In genomic region chrII:8441519-8441918, ce11 we compare ENCODE assay signal across 5 worm cellular contexts.
A peak's percentile ranks its signal among the peaks of the same experiment; 100 is the strongest.
TF ChIP-seq lines count a peak whose summit lies in the region.

No protein-coding gene starts in this region.

TF ChIP-seq in whole organism, L1 larva, 84 proteins besides CTCF, POLR2A, EP300 and RAD21:
- TF ChIP-seq ceh-8 (GFP tag; optimal IDR thresholded peaks at IDR 0.05; lab: Kevin White, UChicago): no peak
- TF ChIP-seq F16B12.6 (tag; optimal IDR thresholded peaks at IDR 0.05; lab: Kevin White, UChicago): peak; percentile 0
- TF ChIP-seq efl-1 (optimal IDR thresholded peaks at IDR 0.05; lab: Kevin White, UChicago): no peak
- peak in 1 of 2 experiments; percentile 91 for TF ChIP-seq efl-1 (GFP tag; optimal IDR thresholded peaks at IDR 0.05 in 1 of 2; lab: Kevin White, UChicago)
- no peak for TF ChIP-seq jun-1 (tag; optimal IDR thresholded peaks at IDR 0.05; lab: Kevin White, UChicago)
- peak in 1 of 2 experiments; percentile 16 for TF ChIP-seq lsy-2 (tag; optimal IDR thresholded peaks at IDR 0.05; lab: Kevin White, UChicago)

TF ChIP-seq in whole organism, L2 larva, 48 proteins besides CTCF, POLR2A, EP300 and RAD21:
- TF ChIP-seq blmp-1 (tag; optimal IDR thresholded peaks at IDR 0.05; lab: Kevin White, UChicago; ENCODE audit: insufficient read depth) (no peak), ztf-4 (tag; optimal IDR thresholded peaks at IDR 0.05; lab: Kevin White, UChicago) (peak; percentile 1), sma-9 (GFP tag; optimal IDR thresholded peaks at IDR 0.05; lab: Kevin White, UChicago) (peak; percentile 25), sma-9 (tag; optimal IDR thresholded peaks at IDR 0.05; lab: Kevin White, UChicago) (no peak)
TF ChIP-seq in whole organism, L2 larva: peak in this region for 2.

TF ChIP-seq in whole organism, L3 larva, 47 proteins besides CTCF, POLR2A, EP300 and RAD21:
- no peak for TF ChIP-seq unc-39 (tag; optimal IDR thresholded peaks at IDR 0.05; lab: Kevin White, UChicago)
- TF ChIP-seq R02D3.7 (tag; optimal IDR thresholded peaks at IDR 0.05; lab: Kevin White, UChicago): no peak
- TF ChIP-seq tbx-2 (tag; optimal IDR thresholded peaks at IDR 0.05; lab: Kevin White, UChicago): peak; percentile 18
- TF ChIP-seq elt-1 (tag; optimal IDR thresholded peaks at IDR 0.05; lab: Kevin White, UChicago): no peak
- TF ChIP-seq nhr-77 (tag; optimal IDR thresholded peaks at IDR 0.05; lab: Kevin White, UChicago): no peak
- peak; percentile 6 for TF ChIP-seq nhr-23 (tag; optimal IDR thresholded peaks at IDR 0.05; lab: Kevin White, UChicago)
- TF ChIP-seq fkh-10 (GFP tag; optimal IDR thresholded peaks at IDR 0.05; lab: Kevin White, UChicago): no peak
- no peak for TF ChIP-seq fos-1 (tag; optimal IDR thresholded peaks at IDR 0.05; lab: Kevin White, UChicago)
- TF ChIP-seq ceh-16 (tag; optimal IDR thresholded peaks at IDR 0.05; lab: Kevin White, UChicago): no peak
- TF ChIP-seq zag-1 (tag; optimal IDR thresholded peaks at IDR 0.05; lab: Kevin White, UChicago): no peak
- peak; percentile 33 for TF ChIP-seq nhr-43 (tag; optimal IDR thresholded peaks at IDR 0.05; lab: Kevin White, UChicago; ENCODE audit: poor library complexity, severe bottlenecking)
TF ChIP-seq in whole organism, L3 larva: peak in this region for 3.

TF ChIP-seq in whole organism, L4 larva, 104 proteins besides CTCF, POLR2A, EP300 and RAD21 (continues in another document):
- TF ChIP-seq lin-1 (GFP tag; IDR thresholded peaks at IDR 0.05; lab: Robert Waterston, UW) (peak; percentile 75), saeg-2 (GFP tag; IDR thresholded peaks at IDR 0.05; lab: Robert Waterston, UW) (peak; percentile 31; the same call in 1 of the 2 replicates), lim-7 (GFP tag; IDR thresholded peaks at IDR 0.05; lab: Robert Waterston, UW) (peak; percentile 96), nhr-6 (tag; optimal IDR thresholded peaks at IDR 0.05; lab: Kevin White, UChicago) (no peak), madf-5 (GFP tag; IDR thresholded peaks at IDR 0.05; lab: Robert Waterston, UW) (peak; percentile 72 to 77; a peak in 3 of 4 replicates), daf-16 (GFP tag; optimal IDR thresholded peaks at IDR 0.05; lab: Kevin White, UChicago) (peak; percentile 37 to 88), daf-16 (tag; optimal IDR thresholded peaks at IDR 0.05; lab: Kevin White, UChicago) (no peak), ceh-44 (GFP tag; IDR thresholded peaks at IDR 0.05; lab: Robert Waterston, UW) (no peak), nhr-111 (GFP tag; optimal IDR thresholded peaks at IDR 0.05; lab: Kevin White, UChicago) (peak; percentile 75), ama-1 (optimal IDR thresholded peaks at IDR 0.05; lab: Kevin White, UChicago) (peak; percentile 42), unc-62 (GFP tag; optimal IDR thresholded peaks at IDR 0.05 in 1 of 2; lab: Kevin White, UChicago) (no peak), unc-62 (tag; optimal IDR thresholded peaks at IDR 0.05; lab: Kevin White, UChicago) (no peak), nhr-10 (tag; optimal IDR thresholded peaks at IDR 0.05; lab: Kevin White, UChicago) (no peak), lsy-2 (tag; optimal IDR thresholded peaks at IDR 0.05; lab: Kevin White, UChicago) (peak in 1 of 2 experiments; percentile 32), mes-2 (tag; optimal IDR thresholded peaks at IDR 0.05; lab: Kevin White, UChicago; ENCODE audit: poor library complexity, severe bottlenecking) (peak; percentile 79), dpl-1 (GFP tag; optimal IDR thresholded peaks at IDR 0.05; lab: Kevin White, UChicago) (no peak), daf-12 (tag; optimal IDR thresholded peaks at IDR 0.05; lab: Kevin White, UChicago) (no peak), lir-3 (tag; optimal IDR thresholded peaks at IDR 0.05; lab: Kevin White, UChicago) (peak; percentile 85), hif-1 (tag; optimal IDR thresholded peaks at IDR 0.05; lab: Kevin White, UChicago) (peak in 1 of 2 experiments; percentile 35), spr-1 (tag; optimal IDR thresholded peaks at IDR 0.05; lab: Kevin White, UChicago) (peak; percentile 84), nhr-41 (GFP tag; IDR thresholded peaks at IDR 0.05; lab: Robert Waterston, UW) (0 out of 2 replicates have a peak, but pooled peaks have one; percentile 66), nhr-25 (tag; optimal IDR thresholded peaks at IDR 0.05; lab: Kevin White, UChicago; ENCODE audit: borderline replicate concordance, insufficient read depth) (peak; percentile 9), lin-29 (GFP tag; IDR thresholded peaks at IDR 0.05; lab: Robert Waterston, UW) (peak; percentile 7; the same call in 1 of the 2 replicates), Y5F2A.4 (GFP tag; optimal IDR thresholded peaks at IDR 0.05; lab: Kevin White, UChicago) (peak; percentile 88), F49E8.2 (tag; optimal IDR thresholded peaks at IDR 0.05; lab: Kevin White, UChicago; ENCODE audit: borderline replicate concordance) (peak; percentile 59), fkh-10 (GFP tag; optimal IDR thresholded peaks at IDR 0.05; lab: Kevin White, UChicago) (no peak), ztf-7 (tag; optimal IDR thresholded peaks at IDR 0.05; lab: Kevin White, UChicago) (peak; percentile 1), madf-9 (GFP tag; conservative IDR thresholded peaks at IDR 0.05; lab: Robert Waterston, UW) (no peak), T26A8.4 (GFP tag; IDR thresholded peaks at IDR 0.05; lab: Robert Waterston, UW) (peak; percentile 81), egl-43 (GFP tag; IDR thresholded peaks at IDR 0.05; lab: Robert Waterston, UW) (peak; percentile 93), tag-97 (GFP tag; IDR thresholded peaks at IDR 0.05; lab: Robert Waterston, UW) (no peak), mdt-29 (GFP tag; IDR thresholded peaks at IDR 0.05; lab: Robert Waterston, UW) (peak; percentile 69; the same call in 1 of the 2 replicates), vab-7 (GFP tag; IDR thresholded peaks at IDR 0.05; lab: Robert Waterston, UW) (peak; percentile 73; the same call in 1 of the 2 replicates)

TF ChIP-seq in whole organism, young adult, 124 proteins besides CTCF, POLR2A, EP300 and RAD21 (continues in another document):
- TF ChIP-seq aptf-3 (GFP tag; IDR thresholded peaks at IDR 0.05; lab: Robert Waterston, UW): peak; percentile 74; the same call in 1 of the 2 replicates
- no peak for TF ChIP-seq bed-2 (GFP tag; IDR thresholded peaks at IDR 0.05; lab: Robert Waterston, UW)
- 0 out of 2 replicates have a peak, but pooled peaks have one; percentile 25 for TF ChIP-seq ztf-28 (GFP tag; IDR thresholded peaks at IDR 0.05; lab: Robert Waterston, UW)
- TF ChIP-seq nhr-179 (tag; optimal IDR thresholded peaks at IDR 0.05; lab: Kevin White, UChicago): peak; percentile 74
- TF ChIP-seq snpc-1.1 (tag; optimal IDR thresholded peaks at IDR 0.05; lab: Kevin White, UChicago; ENCODE audit: insufficient read depth): peak; percentile 52
- no peak; the same call in 1 of the 2 replicates for TF ChIP-seq madf-8 (GFP tag; conservative IDR thresholded peaks at IDR 0.05; lab: Robert Waterston, UW)
- peak; percentile 75 for TF ChIP-seq F57C9.4 (tag; optimal IDR thresholded peaks at IDR 0.05; lab: Kevin White, UChicago)
- peak; percentile 98 for TF ChIP-seq nhr-120 (GFP tag; IDR thresholded peaks at IDR 0.05; lab: Robert Waterston, UW)
- peak; percentile 69 for TF ChIP-seq B0035.1 (tag; optimal IDR thresholded peaks at IDR 0.05; lab: Kevin White, UChicago)
- TF ChIP-seq ztf-25 (GFP tag; IDR thresholded peaks at IDR 0.05; lab: Robert Waterston, UW): peak; percentile 86; the same call in 1 of the 2 replicates
- peak; percentile 86 for TF ChIP-seq ekl-4 (GFP tag; IDR thresholded peaks at IDR 0.05; lab: Robert Waterston, UW)
- TF ChIP-seq chd-7 (tag; optimal IDR thresholded peaks at IDR 0.05; lab: Kevin White, UChicago): peak; percentile 61
- peak; percentile 90 for TF ChIP-seq athp-1 (tag; optimal IDR thresholded peaks at IDR 0.05; lab: Kevin White, UChicago)
- TF ChIP-seq madf-10 (tag; optimal IDR thresholded peaks at IDR 0.05; lab: Kevin White, UChicago): peak; percentile 27
- TF ChIP-seq rcor-1 (GFP tag; IDR thresholded peaks at IDR 0.05; lab: Robert Waterston, UW): peak; percentile 73
- peak; percentile 39 for TF ChIP-seq F22D6.2 (tag; optimal IDR thresholded peaks at IDR 0.05; lab: Kevin White, UChicago)
- peak; percentile 45 for TF ChIP-seq ztf-22 (GFP tag; optimal IDR thresholded peaks at IDR 0.05; lab: Kevin White, UChicago)
- TF ChIP-seq sdz-38 (tag; optimal IDR thresholded peaks at IDR 0.05; lab: Kevin White, UChicago): peak; percentile 27
- 0 out of 2 replicates have a peak, but pooled peaks have one; percentile 27 for TF ChIP-seq dox-1 (GFP tag; IDR thresholded peaks at IDR 0.05; lab: Robert Waterston, UW)
- no peak for TF ChIP-seq akir-1 (GFP tag; optimal IDR thresholded peaks at IDR 0.05; lab: Kevin White, UChicago)
- peak; percentile 92 for TF ChIP-seq snpc-3.4 (tag; optimal IDR thresholded peaks at IDR 0.05; lab: Kevin White, UChicago)
- TF ChIP-seq fkh-3 (tag; optimal IDR thresholded peaks at IDR 0.05; lab: Kevin White, UChicago): peak; percentile 76
- no peak for TF ChIP-seq ccch-3 (GFP tag; optimal IDR thresholded peaks at IDR 0.05; lab: Kevin White, UChicago)
- TF ChIP-seq C17E4.6 (GFP tag; IDR thresholded peaks at IDR 0.05; lab: Robert Waterston, UW): peak; percentile 50; the same call in 1 of the 2 replicates
- TF ChIP-seq B0019.2 (GFP tag; conservative IDR thresholded peaks at IDR 0.05; lab: Robert Waterston, UW): no peak
- peak; percentile 80 to 92 for TF ChIP-seq rec-8 (tag; optimal IDR thresholded peaks at IDR 0.05; lab: Kevin White, UChicago)
- TF ChIP-seq F23B12.7 (tag; optimal IDR thresholded peaks at IDR 0.05; lab: Kevin White, UChicago; ENCODE audit: insufficient read depth): no peak
- TF ChIP-seq nfya-1 (tag; optimal IDR thresholded peaks at IDR 0.05; lab: Kevin White, UChicago; ENCODE audit: borderline replicate concordance, insufficient read depth): no peak
- TF ChIP-seq lin-54 (GFP tag; optimal IDR thresholded peaks at IDR 0.05; lab: Kevin White, UChicago): peak; percentile 66
- TF ChIP-seq pha-4 (tag; optimal IDR thresholded peaks at IDR 0.05; lab: Kevin White, UChicago): no peak
- 0 out of 2 replicates have a peak, but pooled peaks have one; percentile 28 for TF ChIP-seq Y79H2A.3 (GFP tag; conservative IDR thresholded peaks at IDR 0.05; lab: Robert Waterston, UW)
- TF ChIP-seq attf-3 (GFP tag; conservative IDR thresholded peaks at IDR 0.05; lab: Robert Waterston, UW): no peak
- peak; percentile 69; the same call in 1 of the 2 replicates for TF ChIP-seq attf-6 (GFP tag; IDR thresholded peaks at IDR 0.05; lab: Robert Waterston, UW)
- no peak for TF ChIP-seq Y67H2A.10 (GFP tag; conservative IDR thresholded peaks at IDR 0.05; lab: Robert Waterston, UW)
- no peak for TF ChIP-seq Y53F4B.3 (GFP tag; IDR thresholded peaks at IDR 0.05; lab: Robert Waterston, UW)
- peak; percentile 32 to 36 for TF ChIP-seq let-607 (tag; optimal IDR thresholded peaks at IDR 0.05; lab: Kevin White, UChicago)
- TF ChIP-seq lir-1 (GFP tag; conservative IDR thresholded peaks at IDR 0.05; lab: Robert Waterston, UW): no peak
- peak; percentile 97 for TF ChIP-seq rpc-1 (optimal IDR thresholded peaks at IDR 0.05; lab: Kevin White, UChicago)
- peak; percentile 99 for TF ChIP-seq rpc-1 (tag; optimal IDR thresholded peaks at IDR 0.05; lab: Kevin White, UChicago)
